Worm (Caenorhabditis elegans) whole organism, L2 larva: ENCODE measurements around the gene alh-1.

Experiments
- aly-2 ChIP-seq: fragments of 150-350 bp; optimal IDR thresholded peaks from 2 replicates; lab custom pipeline; 2014; ENCODE audit warnings: missing biosample characterization, missing genetic modification characterization
- ama-1 ChIP-seq: fragments of 150-350 bp; optimal IDR thresholded peaks from 2 replicates; lab custom pipeline; 2018; ENCODE audit warnings: inconsistent platforms
- blmp-1 ChIP-seq: sonication (generic microtip); optimal IDR thresholded peaks from 2 replicates; lab custom pipeline; 2017; ENCODE audit warnings: missing genetic modification characterization, mild to moderate bottlenecking, missing compliant biosample characterization, antibody characterized with exemption, moderate library complexity; ENCODE audit not compliant: insufficient read depth
- fos-1 ChIP-seq: fragments of 150-350 bp; optimal IDR thresholded peaks from 2 replicates; lab custom pipeline; 2014; ENCODE audit warnings: missing biosample characterization, missing genetic modification characterization
- lin-39 ChIP-seq: fragments of 150-350 bp; optimal IDR thresholded peaks from 2 replicates; lab custom pipeline; 2014; ENCODE audit warnings: missing biosample characterization, missing genetic modification reagents, missing genetic modification characterization
- lsy-2 ChIP-seq, 2 experiments: fragments of 150-350 bp in 1 of 2; sonication (generic microtip) in 1 of 2; optimal IDR thresholded peaks; 2 replicates each; lab custom pipeline; 2014 to 2017; ENCODE audit warnings: missing biosample characterization in 2 of 2, missing genetic modification characterization in 2 of 2
- mbf-1 ChIP-seq: sonication (generic microtip); optimal IDR thresholded peaks from 2 replicates; lab custom pipeline; 2017; ENCODE audit warnings: missing biosample characterization, missing genetic modification characterization
- nhr-11 ChIP-seq: fragments of 150-350 bp; optimal IDR thresholded peaks from 2 replicates; lab custom pipeline; 2014; ENCODE audit warnings: missing biosample characterization, missing genetic modification characterization
- nhr-129 ChIP-seq: fragments of 150-350 bp; optimal IDR thresholded peaks from 2 replicates; lab custom pipeline; 2014; ENCODE audit warnings: missing biosample characterization, missing genetic modification characterization
- nhr-21 ChIP-seq: fragments of 150-350 bp; optimal IDR thresholded peaks from 2 replicates; lab custom pipeline; 2014; ENCODE audit warnings: missing biosample characterization, missing genetic modification characterization
- nhr-237 ChIP-seq: fragments of 150-350 bp; optimal IDR thresholded peaks from 2 replicates; lab custom pipeline; 2014; ENCODE audit warnings: missing biosample characterization, missing genetic modification characterization
- skn-1 ChIP-seq: sonication (generic microtip); optimal IDR thresholded peaks from 2 replicates; lab custom pipeline; 2017; ENCODE audit warnings: missing biosample characterization, missing genetic modification characterization
- zag-1 ChIP-seq: fragments of 150-350 bp; optimal IDR thresholded peaks from 2 replicates; lab custom pipeline; 2014; ENCODE audit warnings: missing biosample characterization, missing genetic modification characterization
- ztf-11 ChIP-seq: sonication (generic microtip); optimal IDR thresholded peaks from 2 replicates; lab custom pipeline; 2017; ENCODE audit warnings: missing biosample characterization, missing genetic modification characterization

DNA sequence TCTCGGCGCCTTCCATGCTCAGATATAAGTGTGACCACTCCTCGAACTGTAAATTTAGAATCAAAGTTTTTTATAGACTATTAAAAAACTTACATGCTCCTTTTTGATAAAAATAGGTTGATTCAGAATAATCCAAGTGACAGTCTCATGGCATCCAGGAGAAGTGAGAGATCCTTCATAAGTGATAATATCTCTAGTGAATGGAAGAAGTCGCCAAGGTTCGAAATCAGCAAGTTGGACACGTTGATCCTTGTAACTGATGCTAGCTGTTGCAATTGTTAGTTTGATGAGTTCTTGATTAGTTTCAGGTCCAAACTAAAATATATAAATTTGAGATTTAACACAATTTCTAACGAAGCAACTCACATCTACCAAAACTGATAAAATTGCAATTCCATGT, 5.7 kb downstream of the alh-1 start:
- no peak for TF ChIP-seq lin-39 (tag; lab: Kevin White, UChicago)
- TF ChIP-seq mbf-1 (tag; lab: Kevin White, UChicago): no peak
- TF ChIP-seq nhr-129 (tag; lab: Kevin White, UChicago): no peak
- no peak for TF ChIP-seq blmp-1 (tag; lab: Kevin White, UChicago)
- no peak for TF ChIP-seq ama-1 (lab: Kevin White, UChicago)
- no peak for TF ChIP-seq nhr-11 (tag; lab: Kevin White, UChicago)
- TF ChIP-seq nhr-21 (tag; lab: Kevin White, UChicago): peak; percentile 22
- no peak for TF ChIP-seq ztf-11 (tag; lab: Kevin White, UChicago)
- no peak for TF ChIP-seq zag-1
- TF ChIP-seq lsy-2 (tag; optimal IDR thresholded peaks at IDR 0.05; lab: Kevin White, UChicago): no peak
- no peak for TF ChIP-seq aly-2 (tag; lab: Kevin White, UChicago)
- TF ChIP-seq fos-1 (tag; lab: Kevin White, UChicago): no peak
- TF ChIP-seq nhr-237 (tag; lab: Kevin White, UChicago): no peak
- TF ChIP-seq skn-1: no peak
